Fruit fly (Drosophila melanogaster) whole organism, embryonic: ENCODE measurements around the gene Hou.

ENCODE experiments used
- Adf1 ChIP-seq: fragments of 200-800 bp; sonication (Bioruptor generic); IDR thresholded peaks from 2 replicates; pipeline ENCODE4 v1.3.6; 2022; ENCODE audit warnings: missing biosample characterization, missing genetic modification characterization
- Asciz ChIP-seq: fragments of 200-800 bp; sonication (Bioruptor generic); optimal IDR thresholded peaks from 2 replicates; lab custom pipeline; 2017; ENCODE audit warnings: missing biosample characterization, mild to moderate bottlenecking, missing genetic modification characterization, missing genetic modification reagents
- C15 ChIP-seq: fragments of 200-800 bp; sonication (Bioruptor generic); IDR thresholded peaks from 3 replicates; pipeline ENCODE4 v1.3.6; 2022; ENCODE audit warnings: missing biosample characterization, missing genetic modification characterization
- CG11247 ChIP-seq: fragments of 200-800 bp; sonication (Bioruptor generic); IDR thresholded peaks from 2 replicates; pipeline ENCODE4 v1.3.6; 2022; ENCODE audit warnings: missing biosample characterization, missing genetic modification characterization
- CG11723 ChIP-seq: fragments of 200-800 bp; sonication (Bioruptor generic); optimal IDR thresholded peaks from 2 replicates; lab custom pipeline; 2017; ENCODE audit warnings: missing biosample characterization, mild to moderate bottlenecking, missing genetic modification characterization
- CG12071 ChIP-seq: fragments of 200-800 bp; sonication (Bioruptor generic); optimal IDR thresholded peaks from 3 replicates; lab custom pipeline; 2018; ENCODE audit warnings: missing biosample characterization, mild to moderate bottlenecking, missing genetic modification characterization
- CG15011 ChIP-seq: fragments of 200-800 bp; sonication (Bioruptor generic); optimal IDR thresholded peaks from 3 replicates; lab custom pipeline; 2018; ENCODE audit warnings: missing biosample characterization, mild to moderate bottlenecking, missing genetic modification characterization
- CG15514 ChIP-seq: fragments of 200-800 bp; sonication (Bioruptor generic); optimal IDR thresholded peaks from 3 replicates; lab custom pipeline; 2017; ENCODE audit warnings: missing biosample characterization, missing genetic modification characterization, mild to moderate bottlenecking, moderate library complexity, missing genetic modification reagents
- CG1603 ChIP-seq: fragments of 200-800 bp; sonication (Bioruptor generic); optimal IDR thresholded peaks from 2 replicates; lab custom pipeline; 2019; ENCODE audit warnings: missing biosample characterization, mild to moderate bottlenecking, missing genetic modification characterization, moderate library complexity
- CG17359 ChIP-seq: fragments of 200-800 bp; sonication (Bioruptor generic); optimal IDR thresholded peaks from 3 replicates; lab custom pipeline; 2018; ENCODE audit warnings: missing biosample characterization, mild to moderate bottlenecking, missing genetic modification characterization, moderate library complexity
- CG18262 ChIP-seq: fragments of 200-800 bp; optimal IDR thresholded peaks from 3 replicates; lab custom pipeline; 2019; ENCODE audit warnings: missing biosample characterization, mild to moderate bottlenecking, missing genetic modification characterization, moderate library complexity
- CG2116 ChIP-seq: fragments of 200-800 bp; sonication (Bioruptor generic); optimal IDR thresholded peaks from 3 replicates; lab custom pipeline; 2018; ENCODE audit warnings: missing biosample characterization, mild to moderate bottlenecking, missing genetic modification characterization
- CG2199 ChIP-seq: fragments of 200-800 bp; sonication (Bioruptor generic); IDR thresholded peaks from 3 replicates; pipeline ENCODE4 v1.3.6; 2022; ENCODE audit warnings: missing biosample characterization, missing genetic modification characterization
- CG32772 ChIP-seq: fragments of 200-800 bp; sonication (Bioruptor generic); IDR thresholded peaks from 2 replicates; pipeline ENCODE4 v1.3.6; 2022; ENCODE audit warnings: missing biosample characterization, missing genetic modification characterization
- CG3281 ChIP-seq: fragments of 200-800 bp; sonication (Bioruptor generic); optimal IDR thresholded peaks from 3 replicates; lab custom pipeline; 2017; ENCODE audit warnings: missing biosample characterization, mild to moderate bottlenecking, missing genetic modification characterization
- CG34224 ChIP-seq: fragments of 200-800 bp; sonication (Bioruptor generic); IDR thresholded peaks from 3 replicates; pipeline ENCODE4 v1.3.6; 2022; ENCODE audit warnings: missing biosample characterization, missing genetic modification characterization; ENCODE audit not compliant: partially characterized antibody
- CG4617 ChIP-seq: fragments of 200-800 bp; sonication (Bioruptor generic); optimal IDR thresholded peaks from 3 replicates; lab custom pipeline; 2016; ENCODE audit warnings: missing biosample characterization, missing genetic modification characterization, borderline replicate concordance
- CG4707 ChIP-seq: fragments of 200-800 bp; sonication (Bioruptor generic); optimal IDR thresholded peaks from 2 replicates; lab custom pipeline; 2018; ENCODE audit warnings: missing biosample characterization, mild to moderate bottlenecking, missing genetic modification characterization, moderate library complexity
- CG6272 ChIP-seq: fragments of 200-800 bp; sonication (Bioruptor generic); IDR thresholded peaks from 2 replicates; pipeline ENCODE4 v1.3.6; 2022; ENCODE audit warnings: missing biosample characterization, missing genetic modification characterization
- CG8290 ChIP-seq, 3 experiments: fragments of 200-800 bp; sonication (Bioruptor generic); optimal IDR thresholded peaks; 2 replicates each; lab custom pipeline; 2016 to 2019; ENCODE audit warnings: missing biosample characterization in 3 of 3, missing genetic modification characterization in 3 of 3, mild to moderate bottlenecking in 2 of 3, moderate library complexity in 1 of 3
- CG9932 ChIP-seq: fragments of 200-800 bp; sonication (Bioruptor generic); IDR thresholded peaks from 2 replicates; pipeline ENCODE4 v1.3.6; 2022; ENCODE audit warnings: missing biosample characterization, missing genetic modification characterization
- CoRest ChIP-seq: fragments of 200-800 bp; sonication (Bioruptor generic); optimal IDR thresholded peaks from 3 replicates; lab custom pipeline; 2018; ENCODE audit warnings: missing biosample characterization, mild to moderate bottlenecking, missing genetic modification characterization, moderate library complexity
- D19A ChIP-seq: fragments of 200-800 bp; optimal IDR thresholded peaks from 3 replicates; lab custom pipeline; 2019; ENCODE audit warnings: missing biosample characterization, mild to moderate bottlenecking, missing genetic modification characterization, moderate library complexity
- D19B ChIP-seq: fragments of 200-800 bp; sonication (Bioruptor generic); optimal IDR thresholded peaks from 2 replicates; lab custom pipeline; 2017; ENCODE audit warnings: missing biosample characterization, mild to moderate bottlenecking, missing genetic modification characterization
- E2f2 ChIP-seq: fragments of 200-800 bp; sonication (Bioruptor generic); IDR thresholded peaks from 2 replicates; pipeline ENCODE4 v1.3.6; 2022; ENCODE audit warnings: missing biosample characterization, missing genetic modification characterization
- Elba2 ChIP-seq: fragments of 200-800 bp; sonication (Bioruptor generic); optimal IDR thresholded peaks from 3 replicates; lab custom pipeline; 2016; ENCODE audit warnings: missing biosample characterization, missing genetic modification characterization
- Fer2 ChIP-seq: fragments of 200-800 bp; sonication (Bioruptor generic); optimal IDR thresholded peaks from 2 replicates; lab custom pipeline; 2018; ENCODE audit warnings: missing biosample characterization, mild to moderate bottlenecking, missing genetic modification characterization, moderate library complexity
- Lpt ChIP-seq: fragments of >200 bp; optimal IDR thresholded peaks from 2 replicates; lab custom pipeline; 2018; ENCODE audit warnings: missing biosample characterization, missing genetic modification characterization
- Opbp ChIP-seq: fragments of 200-800 bp; sonication (Bioruptor generic); IDR thresholded peaks from 3 replicates; pipeline ENCODE4 v1.3.6; 2022; ENCODE audit warnings: missing biosample characterization, missing genetic modification characterization; ENCODE audit not compliant: partially characterized antibody
- Tbp ChIP-seq: fragments of >200 bp; optimal IDR thresholded peaks from 2 replicates; lab custom pipeline; 2018; ENCODE audit warnings: missing biosample characterization, missing genetic modification characterization
- Xbp1 ChIP-seq: fragments of 200-800 bp; sonication (Bioruptor generic); optimal IDR thresholded peaks from 3 replicates; lab custom pipeline; 2016; ENCODE audit warnings: missing biosample characterization, mild to moderate bottlenecking, missing genetic modification characterization
- al ChIP-seq: fragments of 200-800 bp; sonication (Bioruptor generic); IDR thresholded peaks from 2 replicates; pipeline ENCODE4 v1.3.6; 2022; ENCODE audit warnings: missing biosample characterization, missing genetic modification characterization
- bbx ChIP-seq: fragments of 200-800 bp; sonication (Bioruptor generic); IDR thresholded peaks from 2 replicates; pipeline ENCODE4 v1.3.6; 2022; ENCODE audit warnings: missing biosample characterization, missing genetic modification characterization; ENCODE audit not compliant: partially characterized antibody
- cg ChIP-seq: fragments of 200-800 bp; sonication (Bioruptor generic); optimal IDR thresholded peaks from 3 replicates; lab custom pipeline; 2019; ENCODE audit warnings: missing biosample characterization, mild to moderate bottlenecking, missing genetic modification characterization, moderate library complexity
- chinmo ChIP-seq: fragments of 200-800 bp; sonication (Bioruptor generic); IDR thresholded peaks from 4 replicates; pipeline ENCODE4 v1.3.6; 2022; ENCODE audit warnings: missing biosample characterization, missing genetic modification characterization; ENCODE audit not compliant: partially characterized antibody
- croc ChIP-seq: fragments of 200-800 bp; sonication (Bioruptor generic); conservative IDR thresholded peaks from 3 replicates; pipeline ENCODE4 v1.3.6; 2022; ENCODE audit warnings: missing biosample characterization, missing genetic modification characterization
- fd3F ChIP-seq: fragments of 200-800 bp; sonication (Bioruptor generic); optimal IDR thresholded peaks from 2 replicates; lab custom pipeline; 2018; ENCODE audit warnings: missing biosample characterization, mild to moderate bottlenecking, missing genetic modification characterization, moderate library complexity
- grau ChIP-seq: fragments of 200-800 bp; optimal IDR thresholded peaks from 3 replicates; lab custom pipeline; 2019; ENCODE audit warnings: missing biosample characterization, mild to moderate bottlenecking, missing genetic modification characterization, moderate library complexity
- gt ChIP-seq: fragments of 200-800 bp; sonication (Bioruptor generic); IDR thresholded peaks from 2 replicates; pipeline ENCODE4 v1.3.6; 2022; ENCODE audit warnings: missing biosample characterization, missing genetic modification characterization
- jumu ChIP-seq: fragments of 200-800 bp; sonication (Bioruptor generic); optimal IDR thresholded peaks from 3 replicates; lab custom pipeline; 2016; ENCODE audit warnings: missing biosample characterization, missing genetic modification characterization
- lmd ChIP-seq: fragments of 200-800 bp; sonication (Bioruptor generic); IDR thresholded peaks from 2 replicates; pipeline ENCODE4 v1.3.6; 2022; ENCODE audit warnings: missing biosample characterization, missing genetic modification characterization
- nerfin-1 ChIP-seq: fragments of 200-800 bp; sonication (Bioruptor generic); optimal IDR thresholded peaks from 3 replicates; lab custom pipeline; 2019; ENCODE audit warnings: missing biosample characterization, mild to moderate bottlenecking, missing genetic modification characterization, moderate library complexity
- pnt ChIP-seq: fragments of 200-800 bp; sonication (Bioruptor generic); optimal IDR thresholded peaks from 3 replicates; lab custom pipeline; 2016; ENCODE audit warnings: missing biosample characterization, missing genetic modification characterization
- schlank ChIP-seq: fragments of 200-800 bp; sonication (Bioruptor generic); optimal IDR thresholded peaks from 2 replicates; lab custom pipeline; 2018; ENCODE audit warnings: missing biosample characterization, mild to moderate bottlenecking, missing genetic modification characterization
- sna ChIP-seq: fragments of 200-800 bp; sonication (Bioruptor generic); IDR thresholded peaks from 2 replicates; pipeline ENCODE4 v1.3.6; 2022; ENCODE audit warnings: missing biosample characterization, missing genetic modification characterization; ENCODE audit not compliant: partially characterized antibody
- sqz ChIP-seq: fragments of 200-800 bp; sonication (Bioruptor generic); optimal IDR thresholded peaks from 3 replicates; lab custom pipeline; 2018; ENCODE audit warnings: missing biosample characterization, mild to moderate bottlenecking, missing genetic modification characterization
- tin ChIP-seq: fragments of 200-800 bp; sonication (Bioruptor generic); optimal IDR thresholded peaks from 3 replicates; lab custom pipeline; 2016; ENCODE audit warnings: missing biosample characterization, missing genetic modification characterization
- vfl ChIP-seq: fragments of 200-800 bp; sonication (Bioruptor generic); optimal IDR thresholded peaks from 2 replicates; lab custom pipeline; 2016; ENCODE audit warnings: missing biosample characterization, missing genetic modification characterization
- vvl ChIP-seq: fragments of 200-800 bp; sonication (Bioruptor generic); IDR thresholded peaks from 2 replicates; pipeline ENCODE4 v1.3.6; 2022; ENCODE audit warnings: missing biosample characterization, missing genetic modification characterization

The Hou gene

DNA sequence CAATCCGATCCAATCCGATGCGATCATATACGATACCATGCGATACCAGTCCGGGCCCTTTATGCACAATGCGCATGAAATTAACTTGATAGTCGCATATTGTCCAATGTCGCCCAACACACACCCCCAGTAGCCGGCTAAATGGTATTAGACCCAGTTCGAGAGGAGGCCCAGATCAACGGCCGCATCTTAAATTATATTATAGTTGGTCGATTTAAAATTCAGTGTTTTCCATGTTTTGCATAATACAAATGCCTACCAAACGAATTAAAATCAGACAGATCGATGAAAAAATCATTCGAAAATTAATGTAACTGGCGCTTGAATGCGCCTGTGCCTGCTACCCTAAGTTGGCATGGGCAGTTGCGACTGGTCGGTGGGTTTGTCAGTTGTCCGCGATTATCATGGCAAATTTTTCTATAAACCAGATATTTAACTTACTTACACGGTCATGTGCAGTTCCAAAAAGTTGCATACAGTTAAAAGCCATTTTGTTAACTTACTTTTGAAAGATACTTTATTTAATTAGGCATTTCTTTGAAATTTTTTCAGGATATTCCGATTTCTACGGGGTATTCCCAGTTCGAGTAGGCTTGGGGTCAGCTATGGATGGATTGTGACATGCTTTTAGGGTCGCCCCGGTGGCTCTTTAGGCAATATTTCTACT, 19.7 kb upstream of the Hou start (continued):
- TF ChIP-seq nerfin-1, result no peak
- no peak for TF ChIP-seq Lpt (GFP tag; lab: Kevin White, UChicago)
- TF ChIP-seq sna (GFP tag; lab: Robert Waterston, UW), result no peak
- no peak for TF ChIP-seq CG6272 (GFP tag; lab: Robert Waterston, UW)
- TF ChIP-seq CG2116, result no peak
- TF ChIP-seq Opbp, result no peak
- no peak for TF ChIP-seq bbx (GFP tag; lab: Robert Waterston, UW)
- peak; percentile 46 for TF ChIP-seq CG18262 (tag; lab: Kevin White, UChicago)
- no peak for TF ChIP-seq tin (GFP tag; lab: Kevin White, UChicago)
- TF ChIP-seq Asciz (GFP tag; lab: Kevin White, UChicago), result no peak
- TF ChIP-seq lmd (GFP tag; lab: Robert Waterston, UW), result peak; percentile 54
- TF ChIP-seq CG32772 (GFP tag; lab: Robert Waterston, UW), result no peak
- peak; percentile 57 for TF ChIP-seq vvl (GFP tag; lab: Robert Waterston, UW)
- TF ChIP-seq D19B (GFP tag; lab: Kevin White, UChicago), result peak; percentile 40
- no peak for TF ChIP-seq CG11723
- no peak for TF ChIP-seq CG9932
- no peak for TF ChIP-seq CG15011
- no peak for TF ChIP-seq sqz (GFP tag; lab: Kevin White, UChicago)
- peak; percentile 59 for TF ChIP-seq CoRest (tag; lab: Kevin White, UChicago)
- TF ChIP-seq schlank (tag; lab: Kevin White, UChicago), result no peak
- no peak for TF ChIP-seq Fer2
- no peak for TF ChIP-seq CG2199 (GFP tag; lab: Robert Waterston, UW)
- no peak for TF ChIP-seq pnt (GFP tag; lab: Kevin White, UChicago)
- TF ChIP-seq Adf1 (GFP tag; lab: Robert Waterston, UW), result no peak
- TF ChIP-seq grau, result peak; percentile 34
- no peak for TF ChIP-seq Elba2 (GFP tag; lab: Kevin White, UChicago)
- no peak for TF ChIP-seq CG15514 (GFP tag; lab: Kevin White, UChicago)
- 0 out of 4 replicates have a peak, but pooled peaks have one; percentile 24 for TF ChIP-seq chinmo (GFP tag; lab: Robert Waterston, UW)
- no peak for TF ChIP-seq Tbp (GFP tag; lab: Kevin White, UChicago)
- TF ChIP-seq CG1603, result no peak
- TF ChIP-seq CG17359 (tag; lab: Kevin White, UChicago), result no peak
- TF ChIP-seq Xbp1 (GFP tag; lab: Kevin White, UChicago), result peak; percentile 31
- no peak for TF ChIP-seq al
- TF ChIP-seq C15 (GFP tag; lab: Robert Waterston, UW), result no peak
- no peak for TF ChIP-seq vfl (GFP tag; lab: Kevin White, UChicago)
- no peak for TF ChIP-seq jumu (GFP tag; lab: Kevin White, UChicago)
- TF ChIP-seq CG34224 (GFP tag; lab: Robert Waterston, UW), result no peak
- TF ChIP-seq CG11247, result no peak
- TF ChIP-seq CG12071 (GFP tag; lab: Kevin White, UChicago), result no peak
- TF ChIP-seq D19A (tag; lab: Kevin White, UChicago), result no peak
- TF ChIP-seq CG4707 (GFP tag; lab: Kevin White, UChicago), result no peak
- TF ChIP-seq CG4617 (GFP tag; lab: Kevin White, UChicago), result no peak
- no peak for TF ChIP-seq CG8290 (GFP tag; optimal IDR thresholded peaks at IDR 0.05; lab: Kevin White, UChicago)
- no peak for TF ChIP-seq CG8290 (tag; optimal IDR thresholded peaks at IDR 0.05; lab: Kevin White, UChicago)
- TF ChIP-seq fd3F (GFP tag; lab: Kevin White, UChicago), result no peak
- TF ChIP-seq croc (GFP tag; lab: Robert Waterston, UW), result peak; percentile 35; the same call in 1 of the 3 replicates
- no peak for TF ChIP-seq E2f2 (GFP tag; lab: Robert Waterston, UW)
- TF ChIP-seq CG3281, result no peak
- TF ChIP-seq gt (GFP tag; lab: Robert Waterston, UW), result no peak
- TF ChIP-seq cg, result no peak
